Worm (Caenorhabditis elegans) whole organism, young adult: Measurements from ENCODE around the gene sec-61.G.
A peak's percentile ranks its signal among the peaks of the same experiment; 100 is the strongest.

Experiments
- B0035.1 ChIP-seq: sonication (generic microtip); optimal IDR thresholded peaks from 2 replicates; lab custom pipeline; 2016; ENCODE audit warnings: missing genetic modification characterization, mild to moderate bottlenecking, missing compliant biosample characterization, missing genotype, missing genetic modification reagents
- B0261.1 ChIP-seq: sonication (generic microtip); optimal IDR thresholded peaks from 2 replicates; lab custom pipeline; 2016; ENCODE audit warnings: mild to moderate bottlenecking, missing genetic modification characterization, moderate library complexity, missing compliant biosample characterization
- D2030.7 ChIP-seq: fragments of 200-800 bp; sonication (Bioruptor generic); IDR thresholded peaks from 2 replicates; pipeline ENCODE4 v1.3.6; 2022; ENCODE audit warnings: missing genetic modification reagents, missing genetic modification characterization, missing compliant biosample characterization
- F22D6.2 ChIP-seq: sonication (generic microtip); optimal IDR thresholded peaks from 2 replicates; lab custom pipeline; 2016; ENCODE audit warnings: mild to moderate bottlenecking, missing genetic modification characterization, missing compliant biosample characterization
- F37B4.10 ChIP-seq: fragments of 200-800 bp; sonication (Bioruptor generic); IDR thresholded peaks from 2 replicates; pipeline ENCODE4 v1.3.6; 2022; ENCODE audit warnings: missing genetic modification characterization, missing compliant biosample characterization
- K12H6.12 ChIP-seq: fragments of 200-800 bp; sonication (Bioruptor generic); optimal IDR thresholded peaks from 2 replicates; lab custom pipeline; 2018; ENCODE audit warnings: mild to moderate bottlenecking, missing genetic modification characterization, missing compliant biosample characterization
- T07F8.4 ChIP-seq: sonication (generic microtip); optimal IDR thresholded peaks from 2 replicates; lab custom pipeline; 2016; ENCODE audit warnings: mild to moderate bottlenecking, missing genetic modification characterization, moderate library complexity, missing compliant biosample characterization
- T26A5.8 ChIP-seq: sonication (generic microtip); optimal IDR thresholded peaks from 2 replicates; lab custom pipeline; 2016; ENCODE audit warnings: missing genetic modification characterization, missing compliant biosample characterization
- Y53G8AR.9 ChIP-seq: fragments of 200-800 bp; sonication (Bioruptor generic); conservative IDR thresholded peaks from 2 replicates; pipeline ENCODE4 v1.3.6; 2022; ENCODE audit warnings: missing genetic modification reagents, missing genetic modification characterization, missing compliant biosample characterization
- Y56A3A.18 ChIP-seq: fragments of 200-800 bp; sonication (Bioruptor generic); IDR thresholded peaks from 2 replicates; pipeline ENCODE4 v1.3.6; 2022; ENCODE audit warnings: missing genetic modification reagents, missing genetic modification characterization, missing compliant biosample characterization
- aptf-2 ChIP-seq: fragments of 200-800 bp; sonication (Bioruptor generic); conservative IDR thresholded peaks from 2 replicates; pipeline ENCODE4 v1.3.6; 2022; ENCODE audit warnings: missing genetic modification reagents, missing genetic modification characterization, missing compliant biosample characterization
- aptf-3 ChIP-seq: fragments of 200-800 bp; sonication (Bioruptor generic); IDR thresholded peaks from 2 replicates; pipeline ENCODE4 v1.3.6; 2022; ENCODE audit warnings: missing genetic modification characterization, missing compliant biosample characterization
- atf-7 ChIP-seq: sonication (generic microtip); optimal IDR thresholded peaks from 2 replicates; lab custom pipeline; 2017; ENCODE audit warnings: mild to moderate bottlenecking, missing genetic modification characterization, missing compliant biosample characterization
- attf-3 ChIP-seq: fragments of 200-800 bp; sonication (Bioruptor generic); conservative IDR thresholded peaks from 2 replicates; pipeline ENCODE4 v1.3.6; 2022; ENCODE audit warnings: missing genetic modification reagents, missing genetic modification characterization, missing compliant biosample characterization
- attf-5 ChIP-seq: fragments of 200-800 bp; sonication (Bioruptor generic); optimal IDR thresholded peaks from 2 replicates; lab custom pipeline; 2018; ENCODE audit warnings: mild to moderate bottlenecking, missing genetic modification characterization, missing compliant biosample characterization
- bed-1 ChIP-seq: fragments of 200-800 bp; sonication (Bioruptor generic); IDR thresholded peaks from 2 replicates; pipeline ENCODE4 v1.3.6; 2022; ENCODE audit warnings: missing genetic modification reagents, missing genetic modification characterization, missing compliant biosample characterization
- bed-2 ChIP-seq: fragments of 200-800 bp; sonication (Bioruptor generic); IDR thresholded peaks from 2 replicates; pipeline ENCODE4 v1.3.6; 2022; ENCODE audit warnings: missing genetic modification reagents, missing genetic modification characterization, missing compliant biosample characterization
- ceh-100 ChIP-seq: fragments of 200-800 bp; sonication (Bioruptor generic); IDR thresholded peaks from 2 replicates; pipeline ENCODE4 v1.3.6; 2022; ENCODE audit warnings: missing genetic modification reagents, missing genetic modification characterization, missing compliant biosample characterization
- ceh-79 ChIP-seq: sonication (generic microtip); optimal IDR thresholded peaks from 2 replicates; lab custom pipeline; 2017; ENCODE audit warnings: mild to moderate bottlenecking, missing genetic modification characterization, missing compliant biosample characterization
- ceh-91 ChIP-seq: fragments of 200-800 bp; sonication (Bioruptor generic); IDR thresholded peaks from 2 replicates; pipeline ENCODE4 v1.3.6; 2022; ENCODE audit warnings: missing genetic modification reagents, missing genetic modification characterization, missing compliant biosample characterization
- chd-7 ChIP-seq: sonication (generic microtip); optimal IDR thresholded peaks from 2 replicates; lab custom pipeline; 2016; ENCODE audit warnings: mild to moderate bottlenecking, missing genetic modification characterization, moderate library complexity, missing compliant biosample characterization
- dox-1 ChIP-seq: fragments of 200-800 bp; sonication (Bioruptor generic); IDR thresholded peaks from 2 replicates; pipeline ENCODE4 v1.3.6; 2022; ENCODE audit warnings: missing genetic modification reagents, missing genetic modification characterization, missing compliant biosample characterization
- dpl-1 ChIP-seq: fragments of 150-350 bp; optimal IDR thresholded peaks from 2 replicates; lab custom pipeline; 2014; ENCODE audit warnings: missing biosample characterization, missing genetic modification reagents, missing genetic modification characterization
- egrh-3 ChIP-seq: fragments of 200-800 bp; sonication (Bioruptor generic); IDR thresholded peaks from 2 replicates; pipeline ENCODE4 v1.3.6; 2022; ENCODE audit warnings: missing genetic modification reagents, missing genetic modification characterization, missing compliant biosample characterization
- fkh-3 ChIP-seq: sonication (generic microtip); optimal IDR thresholded peaks from 2 replicates; lab custom pipeline; 2016; ENCODE audit warnings: mild to moderate bottlenecking, missing genetic modification characterization, missing compliant biosample characterization
- let-526 ChIP-seq: fragments of 200-800 bp; sonication (Bioruptor generic); IDR thresholded peaks from 2 replicates; pipeline ENCODE4 v1.3.6; 2022; ENCODE audit warnings: missing genetic modification reagents, missing genetic modification characterization, missing compliant biosample characterization
- lin-35 ChIP-seq, 3 experiments: fragments of 150-350 bp in 2 of 3; sonication (generic microtip) in 1 of 3; optimal IDR thresholded peaks; 2 replicates each; lab custom pipeline; 2014 to 2018; ENCODE audit warnings: missing biosample characterization in 3 of 3, missing genetic modification characterization in 3 of 3, missing genetic modification reagents in 3 of 3
- lsl-1 ChIP-seq: fragments of 200-800 bp; sonication (Bioruptor generic); optimal IDR thresholded peaks from 2 replicates; lab custom pipeline; 2018; ENCODE audit warnings: mild to moderate bottlenecking, missing genetic modification characterization, moderate library complexity, missing compliant biosample characterization
- lsy-27 ChIP-seq: sonication (generic microtip); optimal IDR thresholded peaks from 2 replicates; lab custom pipeline; 2017; ENCODE audit warnings: missing genetic modification characterization, mild to moderate bottlenecking, missing compliant biosample characterization, antibody characterized with exemption, missing genotype, borderline replicate concordance; ENCODE audit not compliant: insufficient read depth
- madf-3 ChIP-seq: fragments of 200-800 bp; sonication (Bioruptor generic); IDR thresholded peaks from 2 replicates; pipeline ENCODE4 v1.3.6; 2022; ENCODE audit warnings: missing genetic modification reagents, missing genetic modification characterization, missing compliant biosample characterization
- mxl-1 ChIP-seq: sonication (generic microtip); optimal IDR thresholded peaks from 2 replicates; lab custom pipeline; 2016; ENCODE audit warnings: missing genetic modification characterization, missing compliant biosample characterization
- nhr-120 ChIP-seq: fragments of 200-800 bp; sonication (Bioruptor generic); IDR thresholded peaks from 2 replicates; pipeline ENCODE4 v1.3.6; 2022; ENCODE audit warnings: missing genetic modification characterization, missing compliant biosample characterization
- nhr-80 ChIP-seq: sonication (generic microtip); optimal IDR thresholded peaks from 2 replicates; lab custom pipeline; 2016; ENCODE audit warnings: missing genetic modification characterization, missing compliant biosample characterization
- pbrm-1 ChIP-seq: fragments of 200-800 bp; sonication (Bioruptor generic); IDR thresholded peaks from 2 replicates; pipeline ENCODE4 v1.3.6; 2022; ENCODE audit warnings: missing genetic modification reagents, missing genetic modification characterization, missing compliant biosample characterization
- rcor-1 ChIP-seq: fragments of 200-800 bp; sonication (Bioruptor generic); IDR thresholded peaks from 2 replicates; pipeline ENCODE4 v1.3.6; 2022; ENCODE audit warnings: missing genetic modification reagents, missing genetic modification characterization, missing compliant biosample characterization
- rpc-1 ChIP-seq, 2 experiments: fragments of 150-350 bp in 1 of 2; sonication (generic microtip) in 1 of 2; optimal IDR thresholded peaks; 2 replicates each; lab custom pipeline; 2014 to 2018; ENCODE audit warnings: missing biosample characterization in 1 of 2, missing genetic modification characterization in 1 of 2, missing genetic modification reagents in 1 of 2, missing genotype in 1 of 2
- sdz-38 ChIP-seq: sonication (generic microtip); optimal IDR thresholded peaks from 2 replicates; lab custom pipeline; 2016; ENCODE audit warnings: missing genotype, missing genetic modification characterization, missing compliant biosample characterization
- sea-2 ChIP-seq: fragments of 200-800 bp; sonication (Bioruptor generic); IDR thresholded peaks from 2 replicates; pipeline ENCODE4 v1.3.6; 2022; ENCODE audit warnings: missing genetic modification characterization, missing compliant biosample characterization
- snpc-1.3 ChIP-seq: sonication (generic microtip); optimal IDR thresholded peaks from 2 replicates; lab custom pipeline; 2017; ENCODE audit warnings: missing genetic modification characterization, mild to moderate bottlenecking, missing compliant biosample characterization, antibody characterized with exemption, moderate library complexity, missing genotype, missing genetic modification reagents; ENCODE audit not compliant: insufficient read depth
- snpc-3.4 ChIP-seq: sonication (generic microtip); optimal IDR thresholded peaks from 2 replicates; lab custom pipeline; 2017; ENCODE audit warnings: missing genetic modification characterization, mild to moderate bottlenecking, missing compliant biosample characterization, antibody characterized with exemption, moderate library complexity, missing genotype, missing genetic modification reagents
- tbp1 ChIP-seq: fragments of 200-800 bp; sonication (Bioruptor generic); optimal IDR thresholded peaks from 2 replicates; lab custom pipeline; 2018; ENCODE audit warnings: mild to moderate bottlenecking, missing genetic modification characterization, missing compliant biosample characterization
- tbx-9 ChIP-seq: sonication (generic microtip); optimal IDR thresholded peaks from 2 replicates; lab custom pipeline; 2016; ENCODE audit warnings: borderline replicate concordance, missing genetic modification characterization, inconsistent platforms, missing compliant biosample characterization
- unc-130 ChIP-seq: sonication (generic microtip); optimal IDR thresholded peaks from 2 replicates; lab custom pipeline; 2016; ENCODE audit warnings: missing genetic modification reagents, missing genetic modification characterization, missing compliant biosample characterization
- xnd-1 ChIP-seq: sonication (generic microtip); optimal IDR thresholded peaks from 2 replicates; lab custom pipeline; 2016; ENCODE audit warnings: missing genotype, missing genetic modification reagents, missing genetic modification characterization, missing compliant biosample characterization
- zim-3 ChIP-seq: sonication (generic microtip); optimal IDR thresholded peaks from 2 replicates; lab custom pipeline; 2017; ENCODE audit warnings: mild to moderate bottlenecking, missing genetic modification characterization, moderate library complexity, missing compliant biosample characterization
- ztf-25 ChIP-seq: fragments of 200-800 bp; sonication (Bioruptor generic); IDR thresholded peaks from 2 replicates; pipeline ENCODE4 v1.3.6; 2022; ENCODE audit warnings: missing genetic modification reagents, missing genetic modification characterization, missing compliant biosample characterization
- ztf-26 ChIP-seq: sonication (generic microtip); optimal IDR thresholded peaks from 2 replicates; lab custom pipeline; 2017; ENCODE audit warnings: missing genetic modification characterization, missing compliant biosample characterization
- ztf-28 ChIP-seq: fragments of 200-800 bp; sonication (Bioruptor generic); IDR thresholded peaks from 2 replicates; pipeline ENCODE4 v1.3.6; 2022; ENCODE audit warnings: missing genetic modification reagents, missing genetic modification characterization, missing compliant biosample characterization
- ztf-6 ChIP-seq: fragments of 200-800 bp; sonication (Bioruptor generic); IDR thresholded peaks from 2 replicates; pipeline ENCODE4 v1.3.6; 2022; ENCODE audit warnings: missing genetic modification reagents, missing genetic modification characterization, missing compliant biosample characterization

sec-61.G gene

DNA sequence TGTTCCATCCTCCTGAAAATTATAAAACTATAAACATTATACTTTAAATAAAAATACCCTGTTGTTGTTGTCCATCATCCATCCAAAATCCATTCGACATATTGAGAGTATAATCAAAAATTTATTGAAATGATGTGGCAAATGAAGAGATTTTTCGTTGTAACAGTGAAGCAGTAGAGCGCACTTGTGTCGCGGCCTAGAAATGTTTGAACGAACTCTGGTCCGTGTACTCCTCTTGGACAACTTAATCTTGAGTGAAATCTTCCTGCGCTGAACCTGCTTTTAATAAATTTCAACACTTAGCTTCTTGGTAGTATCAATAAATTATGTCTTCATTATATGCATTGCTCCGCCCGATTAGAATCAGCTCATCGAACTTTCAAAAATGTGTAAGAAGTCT is 2.3 kb downstream of the sec-61.G start, which contains the start of the genes F32D8.14 and F32D8.5 (continued):
- TF ChIP-seq ceh-100 (GFP tag; lab: Robert Waterston, UW): no peak
- no peak for TF ChIP-seq ceh-79 (tag; lab: Kevin White, UChicago)
- TF ChIP-seq attf-3 (GFP tag; lab: Robert Waterston, UW): no peak
- TF ChIP-seq sea-2 (GFP tag; lab: Robert Waterston, UW): no peak
- TF ChIP-seq bed-1 (GFP tag; lab: Robert Waterston, UW): no peak
- no peak for TF ChIP-seq snpc-1.3
- TF ChIP-seq lin-35 (GFP tag; optimal IDR thresholded peaks at IDR 0.05; lab: Kevin White, UChicago): peak in 1 of 3 experiments; percentile 76
- TF ChIP-seq rcor-1: 0 out of 2 replicates have a peak, but pooled peaks have one; percentile 49
- no peak for TF ChIP-seq let-526 (GFP tag; lab: Robert Waterston, UW)
- no peak for TF ChIP-seq egrh-3 (GFP tag; lab: Robert Waterston, UW)
- peak; percentile 30 for TF ChIP-seq lsl-1
- TF ChIP-seq K12H6.12 (tag; lab: Kevin White, UChicago): peak; percentile 41
- no peak for TF ChIP-seq lsy-27
- peak; percentile 83; the same call in 1 of the 2 replicates for TF ChIP-seq ztf-28 (GFP tag; lab: Robert Waterston, UW)
- no peak for TF ChIP-seq B0261.1 (tag; lab: Kevin White, UChicago)
- no peak for TF ChIP-seq ztf-6 (GFP tag; lab: Robert Waterston, UW)
- TF ChIP-seq dpl-1: no peak
- TF ChIP-seq madf-3 (GFP tag; lab: Robert Waterston, UW): 0 out of 2 replicates have a peak, but pooled peaks have one; percentile 38
- TF ChIP-seq mxl-1: no peak
- peak; percentile 39 for TF ChIP-seq unc-130 (GFP tag; lab: Kevin White, UChicago)
- TF ChIP-seq rpc-1 (optimal IDR thresholded peaks at IDR 0.05; lab: Kevin White, UChicago): no peak
- no peak for TF ChIP-seq rpc-1 (tag; optimal IDR thresholded peaks at IDR 0.05; lab: Kevin White, UChicago)
- TF ChIP-seq Y53G8AR.9: no peak
- TF ChIP-seq sdz-38: no peak
- peak; percentile 32 for TF ChIP-seq nhr-80 (tag; lab: Kevin White, UChicago)
- TF ChIP-seq ceh-91: no peak
- TF ChIP-seq F37B4.10 (GFP tag; lab: Robert Waterston, UW): no peak
- 0 out of 2 replicates have a peak, but pooled peaks have one; percentile 17 for TF ChIP-seq ztf-25 (GFP tag; lab: Robert Waterston, UW)
- TF ChIP-seq Y56A3A.18 (GFP tag; lab: Robert Waterston, UW): 0 out of 2 replicates have a peak, but pooled peaks have one; percentile 38
- TF ChIP-seq T07F8.4 (tag; lab: Kevin White, UChicago): peak; percentile 5
- no peak for TF ChIP-seq atf-7
- peak; percentile 43 for TF ChIP-seq tbp1 (GFP tag; lab: Kevin White, UChicago)
- peak; percentile 60 for TF ChIP-seq attf-5 (GFP tag; lab: Kevin White, UChicago)
- no peak for TF ChIP-seq fkh-3 (tag; lab: Kevin White, UChicago)
- 0 out of 2 replicates have a peak, but pooled peaks have one; percentile 9 for TF ChIP-seq aptf-2 (GFP tag; lab: Robert Waterston, UW)
- TF ChIP-seq aptf-3 (GFP tag; lab: Robert Waterston, UW): no peak
- TF ChIP-seq B0035.1 (tag; lab: Kevin White, UChicago): no peak
- TF ChIP-seq snpc-3.4 (tag; lab: Kevin White, UChicago): peak; percentile 70
- no peak for TF ChIP-seq bed-2 (GFP tag; lab: Robert Waterston, UW)
- no peak for TF ChIP-seq xnd-1 (tag; lab: Kevin White, UChicago)
- no peak for TF ChIP-seq ztf-26 (tag; lab: Kevin White, UChicago)
- peak; percentile 62 for TF ChIP-seq pbrm-1 (GFP tag; lab: Robert Waterston, UW)
- TF ChIP-seq nhr-120 (GFP tag; lab: Robert Waterston, UW): no peak
- peak; percentile 81 for TF ChIP-seq dox-1 (GFP tag; lab: Robert Waterston, UW)
- no peak for TF ChIP-seq T26A5.8 (tag; lab: Kevin White, UChicago)
- no peak for TF ChIP-seq zim-3 (tag; lab: Kevin White, UChicago)
- no peak for TF ChIP-seq F22D6.2
- TF ChIP-seq chd-7 (tag; lab: Kevin White, UChicago): no peak
- peak; percentile 69 for TF ChIP-seq D2030.7 (GFP tag; lab: Robert Waterston, UW)
- TF ChIP-seq tbx-9 (tag; lab: Kevin White, UChicago): no peak
